Fruit fly (Drosophila melanogaster) Kc167 (cell line): ENCODE data around the gene CG5180.

ENCODE experiments used
- Myc ChIP-seq: fragments of >200 bp; optimal IDR thresholded peaks from 2 replicates; lab custom pipeline; 2017; ENCODE audit warnings: missing external identifiers
- Sin3A ChIP-seq: fragments of >200 bp; optimal IDR thresholded peaks from 2 replicates; lab custom pipeline; 2018; ENCODE audit warnings: missing external identifiers
- h ChIP-seq: fragments of >200 bp; optimal IDR thresholded peaks from 3 replicates; lab custom pipeline; 2018; ENCODE audit warnings: missing external identifiers
- insv ChIP-seq: fragments of >200 bp; optimal IDR thresholded peaks from 3 replicates; lab custom pipeline; 2018; ENCODE audit warnings: missing external identifiers
- psq ChIP-seq: fragments of >200 bp; optimal IDR thresholded peaks from 2 replicates; lab custom pipeline; 2017; ENCODE audit warnings: missing external identifiers
- ttk ChIP-seq: sonication (Bioruptor generic); optimal IDR thresholded peaks from 2 replicates; lab custom pipeline; 2017; ENCODE audit warnings: missing external identifiers

Gene CG5180

dm6 chr3R:20548255-20548654 is 9.5 kb upstream of the CG5180 start:
- TF ChIP-seq Myc (lab: Kevin White, UChicago) (no peak), Sin3A (lab: Kevin White, UChicago) (no peak)

- TF ChIP-seq Sin3A (lab: Kevin White, UChicago) (no peak), insv (lab: Kevin White, UChicago) (no peak), Myc (lab: Kevin White, UChicago) (no peak), ttk (lab: Kevin White, UChicago) (no peak), psq (lab: Kevin White, UChicago) (no peak), h (lab: Kevin White, UChicago) (no peak)
Measured at dm6 chr3R:20549017-20549854, 8.5 kb upstream of the CG5180 start.

dm6 chr3R:20549855-20550603 is 7.7 kb upstream of the CG5180 start:
- TF ChIP-seq h (lab: Kevin White, UChicago), result no peak
- TF ChIP-seq psq (lab: Kevin White, UChicago), result no peak
- TF ChIP-seq insv (lab: Kevin White, UChicago), result no peak
- TF ChIP-seq Myc (lab: Kevin White, UChicago), result no peak
- no peak for TF ChIP-seq ttk (lab: Kevin White, UChicago)
- TF ChIP-seq Sin3A (lab: Kevin White, UChicago), result no peak

dm6 chr3R:20550632-20551486 is 6.9 kb upstream of the CG5180 start:
- TF ChIP-seq ttk (lab: Kevin White, UChicago) (no peak), h (lab: Kevin White, UChicago) (no peak), psq (lab: Kevin White, UChicago) (no peak), Sin3A (lab: Kevin White, UChicago) (no peak), Myc (lab: Kevin White, UChicago) (no peak), insv (lab: Kevin White, UChicago) (no peak)

- TF ChIP-seq Myc (lab: Kevin White, UChicago), result no peak
- no peak for TF ChIP-seq psq (lab: Kevin White, UChicago)
- no peak for TF ChIP-seq insv (lab: Kevin White, UChicago)
- TF ChIP-seq h (lab: Kevin White, UChicago), result no peak
- no peak for TF ChIP-seq ttk (lab: Kevin White, UChicago)
- no peak for TF ChIP-seq Sin3A (lab: Kevin White, UChicago)
Measured at dm6 chr3R:20551487-20552079, 6.1 kb upstream of the CG5180 start.

dm6 chr3R:20552093-20552492 is 5.6 kb upstream of the CG5180 start, which contains the start of gene Stat92E:
Gene Stat92E (minus strand): TSS chr3R:20552311.
- no peak for TF ChIP-seq ttk (lab: Kevin White, UChicago)
- no peak for TF ChIP-seq insv (lab: Kevin White, UChicago)
- TF ChIP-seq psq (lab: Kevin White, UChicago), result no peak
- TF ChIP-seq h (lab: Kevin White, UChicago), result no peak
- no peak for TF ChIP-seq Sin3A (lab: Kevin White, UChicago)

dm6 chr3R:20554300-20554699 is 3.4 kb upstream of the CG5180 start, which contains the start of gene att-ORFB:
Gene att-ORFB (minus strand): TSS chr3R:20554400.
- no peak for TF ChIP-seq Sin3A (lab: Kevin White, UChicago)
- no peak for TF ChIP-seq h (lab: Kevin White, UChicago)
- TF ChIP-seq psq (lab: Kevin White, UChicago), result no peak
- no peak for TF ChIP-seq insv (lab: Kevin White, UChicago)

- TF ChIP-seq Sin3A (lab: Kevin White, UChicago) (no peak), psq (lab: Kevin White, UChicago) (no peak), Myc (lab: Kevin White, UChicago) (no peak), ttk (lab: Kevin White, UChicago) (no peak), insv (lab: Kevin White, UChicago) (no peak), h (lab: Kevin White, UChicago) (no peak)
Measured at dm6 chr3R:20555023-20555422, 2.7 kb upstream of the CG5180 start.

- TF ChIP-seq Sin3A (lab: Kevin White, UChicago) (no peak), ttk (lab: Kevin White, UChicago) (no peak), h (lab: Kevin White, UChicago) (no peak), insv (lab: Kevin White, UChicago) (no peak), Myc (lab: Kevin White, UChicago) (no peak), psq (lab: Kevin White, UChicago) (no peak)
Measured at dm6 chr3R:20555720-20556280, 1.9 kb upstream of the CG5180 start.
